Worm (Caenorhabditis elegans) whole organism, dauer: ENCODE data around the gene T24A6.16.
"Not testable (repeated sequence)": the region's sequence is repeated elsewhere in the genome, so short reads cannot be mapped to it uniquely, and the experiment has no call there.

ENCODE experiments used
- unc-62 ChIP-seq: sonication (generic microtip); optimal IDR thresholded peaks from 2 replicates; lab custom pipeline; 2017; ENCODE audit warnings: missing biosample characterization, missing genetic modification reagents, missing genetic modification characterization

T24A6.16 gene

DNA sequence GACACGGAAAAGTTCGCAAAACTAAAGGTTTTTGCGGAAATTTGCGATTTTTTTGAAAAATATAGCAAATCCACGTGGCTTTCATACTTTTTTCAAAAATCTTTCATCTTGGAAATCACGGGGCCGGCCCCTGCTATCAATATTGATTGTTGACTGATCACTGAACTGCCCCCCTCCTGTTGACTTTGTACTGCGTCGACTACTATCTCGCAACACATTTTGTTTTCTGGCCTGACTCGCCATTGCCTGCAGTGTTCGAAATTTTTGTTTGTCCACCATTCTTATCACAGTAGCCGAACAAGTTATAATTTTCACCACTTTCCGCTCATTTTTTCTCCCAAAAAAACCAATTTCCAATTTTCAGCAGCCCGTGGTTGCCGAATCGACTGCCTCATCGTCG, 18.3 kb upstream of the T24A6.16 start:
- TF ChIP-seq unc-62 (GFP tag; lab: Kevin White, UChicago): no peak

DNA sequence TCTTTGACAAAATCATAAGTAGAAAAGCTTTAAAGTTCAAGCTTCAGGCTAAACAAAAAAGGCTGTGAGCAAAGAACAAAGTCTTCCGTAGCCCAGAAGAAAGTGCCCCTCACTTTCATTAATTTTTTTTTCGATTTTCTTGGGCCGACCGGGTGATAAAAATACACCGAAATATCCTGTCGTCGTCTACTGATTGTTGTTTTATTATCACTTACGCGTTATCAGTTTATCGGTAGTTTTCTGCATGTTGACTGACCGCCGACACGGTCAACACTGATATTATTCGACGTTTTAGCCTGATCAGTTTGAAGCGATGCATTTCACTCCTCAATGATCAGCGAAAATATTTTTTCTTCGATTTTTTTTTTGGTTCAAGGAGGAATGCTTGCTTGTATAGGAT, 17.7 kb upstream of the T24A6.16 start:
- no peak for TF ChIP-seq unc-62 (GFP tag; lab: Kevin White, UChicago)

DNA sequence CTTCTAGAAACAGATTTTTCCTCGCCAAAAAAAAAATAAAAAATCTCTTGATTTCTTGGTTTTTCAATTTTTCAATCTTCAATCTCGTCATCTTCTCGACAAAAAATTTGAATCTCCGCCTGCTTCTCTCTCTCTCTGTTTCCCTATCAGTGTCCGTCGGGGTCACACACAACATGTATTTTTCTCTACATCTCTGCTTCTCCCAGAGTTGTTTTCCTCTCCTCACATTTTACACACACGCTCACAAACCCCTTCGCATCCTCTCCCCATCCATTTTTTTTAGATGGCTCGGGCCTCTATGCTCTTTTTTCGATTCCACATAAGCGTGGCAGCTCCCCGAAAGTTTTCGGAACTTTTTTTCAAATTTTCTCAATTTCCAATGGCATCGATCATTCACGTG, 17.1 kb upstream of the T24A6.16 start:
- TF ChIP-seq unc-62 (GFP tag; lab: Kevin White, UChicago): no peak

DNA sequence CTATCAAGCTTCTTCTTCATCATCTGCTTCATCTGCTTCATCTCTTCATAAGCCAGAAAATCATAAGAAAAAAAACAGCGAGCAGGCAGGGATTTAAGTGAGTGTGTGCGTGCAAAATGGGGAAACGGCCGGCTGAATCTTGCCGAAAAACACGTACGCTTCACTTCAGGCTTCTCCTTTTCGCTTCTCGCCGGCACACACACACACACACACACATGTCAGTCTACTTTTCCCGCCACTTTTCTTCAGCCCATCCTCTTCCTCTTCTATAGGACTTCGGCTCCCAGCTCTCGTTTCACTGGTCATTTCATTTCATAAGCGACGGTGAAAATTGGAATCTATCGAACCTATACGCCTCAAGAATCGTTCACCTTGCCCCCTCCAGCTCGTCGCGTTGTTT, 16.5 kb upstream of the T24A6.16 start:
- no peak for TF ChIP-seq unc-62 (GFP tag; lab: Kevin White, UChicago)

DNA sequence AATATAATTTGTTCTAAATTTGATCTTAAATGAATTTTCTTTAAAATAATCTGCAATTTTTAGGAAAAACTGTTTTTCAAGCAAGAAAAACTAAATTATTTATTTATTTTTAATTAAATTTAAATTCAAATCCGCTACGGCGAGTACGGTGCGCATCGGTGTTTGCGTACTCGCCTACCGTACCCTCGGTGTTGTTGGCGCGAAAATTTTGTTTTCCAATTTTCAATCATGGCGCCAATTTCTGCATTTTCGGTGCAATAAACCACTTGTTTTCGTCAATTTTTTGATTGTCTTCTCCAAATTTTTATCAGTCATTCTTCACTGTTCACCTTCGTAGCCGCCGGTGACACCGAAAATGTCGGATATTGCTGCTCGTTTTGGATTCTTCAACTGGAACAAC, 16.1 kb upstream of the T24A6.16 start, which contains the start of gene pygl-1:
Gene pygl-1, plus strand, starts transcription at position 211 of the 400 bp plus-strand sequence.
- TF ChIP-seq unc-62 (GFP tag; lab: Kevin White, UChicago): no peak

DNA sequence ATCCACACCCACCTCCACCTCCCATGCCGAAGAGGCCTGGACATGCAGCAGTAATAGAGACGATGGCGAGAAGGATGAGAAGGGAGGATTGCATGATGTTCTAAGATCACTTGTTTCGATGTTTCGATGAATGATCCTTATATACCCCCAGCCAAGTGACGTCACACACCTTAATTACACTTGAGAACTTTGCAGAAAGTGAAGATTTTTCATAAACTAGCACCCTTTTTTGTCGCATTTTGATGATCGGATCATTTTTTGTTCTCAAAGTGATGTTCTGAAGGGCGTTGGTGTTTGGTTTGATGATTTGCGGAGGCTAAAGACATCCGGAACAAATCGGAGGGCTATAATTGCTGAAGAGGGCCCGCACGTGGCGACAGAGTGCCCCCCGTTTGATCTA, 13.0 kb upstream of the T24A6.16 start, which contains the start of gene grl-27:
Gene grl-27, minus strand, starts transcription at position 101 of the 400 bp plus-strand sequence.
- TF ChIP-seq unc-62 (GFP tag; lab: Kevin White, UChicago): no peak

DNA sequence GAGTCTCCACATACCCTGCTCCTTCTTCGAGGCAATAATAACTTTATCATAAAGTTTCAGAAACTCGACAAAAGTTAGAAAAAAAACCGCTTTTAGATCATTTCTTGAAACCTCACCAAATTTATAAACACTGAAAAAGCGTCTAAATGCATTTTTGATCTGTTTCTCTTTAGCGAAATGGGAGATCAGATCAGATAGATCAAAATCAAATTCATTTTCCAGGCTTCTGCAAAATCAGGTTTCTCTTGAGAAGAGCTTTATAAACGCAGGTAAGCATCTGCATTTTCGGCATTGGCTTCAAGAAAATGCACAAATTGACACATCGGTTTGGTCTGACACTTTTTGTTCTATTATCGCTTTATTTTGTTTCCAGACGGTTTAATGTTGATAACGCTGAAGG, 9.7 kb upstream of the T24A6.16 start, which contains the start of gene F40C5.1:
Gene F40C5.1, plus strand, starts transcription at position 301 of the 400 bp plus-strand sequence.
- TF ChIP-seq unc-62 (GFP tag; lab: Kevin White, UChicago): not testable (repeated sequence)

DNA sequence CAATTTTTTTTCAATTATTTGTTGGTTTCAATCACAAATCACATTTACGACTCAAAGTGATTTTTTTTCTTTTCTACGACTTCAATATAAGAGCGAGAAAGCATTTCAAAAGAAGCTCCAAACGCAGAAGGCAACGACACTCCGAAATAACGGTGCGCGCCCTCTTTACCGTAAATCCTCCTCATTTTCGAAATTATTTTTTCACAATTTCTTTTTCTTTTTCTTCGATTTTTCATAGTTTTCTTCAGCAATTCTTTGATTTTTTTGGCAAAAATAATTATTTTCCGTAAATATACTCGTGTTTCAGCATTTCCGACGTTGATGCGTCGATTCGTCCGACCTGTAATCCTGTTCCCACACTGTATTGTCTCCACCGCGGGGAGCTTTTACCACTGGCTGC, 8.0 kb upstream of the T24A6.16 start, which contains the start of gene F40C5.2:
Gene F40C5.2, plus strand, starts transcription at position 301 of the 400 bp plus-strand sequence.
- not testable (repeated sequence) for TF ChIP-seq unc-62 (GFP tag; lab: Kevin White, UChicago)

DNA sequence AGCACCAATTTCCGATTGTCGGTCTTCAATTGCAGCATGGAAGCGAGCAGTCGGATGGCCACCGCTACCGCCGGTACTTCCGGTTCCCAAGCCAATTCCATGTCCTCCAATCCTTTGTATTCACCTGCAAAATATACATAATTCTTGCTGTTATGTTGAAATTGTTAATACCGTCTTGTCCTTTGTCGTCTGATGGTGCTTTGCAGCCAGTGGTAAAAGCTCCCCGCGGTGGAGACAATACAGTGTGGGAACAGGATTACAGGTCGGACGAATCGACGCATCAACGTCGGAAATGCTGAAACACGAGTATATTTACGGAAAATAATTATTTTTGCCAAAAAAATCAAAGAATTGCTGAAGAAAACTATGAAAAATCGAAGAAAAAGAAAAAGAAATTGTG, 1.6 kb upstream of the T24A6.16 start, which contains the start of gene T24A6.17:
Gene T24A6.17, minus strand, starts transcription at position 101 of the 400 bp plus-strand sequence.
- TF ChIP-seq unc-62 (GFP tag; lab: Kevin White, UChicago): not testable (repeated sequence)

DNA sequence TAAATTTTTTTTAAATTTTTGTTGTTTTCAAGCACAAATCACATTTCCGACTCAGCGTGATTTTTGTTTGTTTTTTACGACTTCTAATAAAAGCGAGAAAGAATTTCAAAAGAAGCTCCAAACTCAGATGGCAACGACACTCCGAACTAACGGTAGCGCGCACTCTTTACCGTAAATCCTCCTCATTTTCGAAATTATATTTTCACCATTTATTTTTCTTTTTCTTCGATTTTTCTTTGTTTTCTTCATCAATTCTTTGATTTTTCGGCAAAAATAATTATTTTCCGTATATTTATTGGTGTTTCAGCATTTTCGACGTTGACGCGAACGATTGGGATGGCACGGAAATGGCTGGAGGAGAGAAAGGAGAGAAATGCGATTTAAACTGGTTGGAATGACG, 4.0 kb downstream of the T24A6.16 start, which contains the start of gene T24A6.1:
Gene T24A6.1, plus strand, starts transcription at position 301 of the 400 bp plus-strand sequence.
- TF ChIP-seq unc-62 (GFP tag; lab: Kevin White, UChicago): not testable (repeated sequence)

DNA sequence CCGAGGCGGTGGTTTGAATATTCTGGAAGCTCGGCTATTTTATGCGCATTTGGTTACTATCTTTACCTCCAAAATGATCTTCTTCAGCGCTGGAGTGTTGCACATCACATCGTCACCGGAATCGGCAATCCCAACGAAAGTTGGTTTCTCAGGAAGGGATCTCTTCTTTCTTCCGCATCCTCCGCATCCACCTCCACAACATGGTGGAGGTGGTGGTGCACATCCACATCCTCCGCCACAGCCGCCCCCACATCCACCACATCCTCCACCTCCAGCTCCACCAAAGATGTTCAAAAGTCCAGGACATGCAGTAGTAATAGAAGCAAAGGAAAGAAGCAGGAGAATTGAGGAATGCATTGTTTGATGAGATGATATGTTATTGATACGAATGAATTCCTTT, 5.3 kb downstream of the T24A6.16 start, which contains the start of gene grl-31:
Gene grl-31, minus strand, starts transcription at position 357 of the 400 bp plus-strand sequence.
- no peak for TF ChIP-seq unc-62 (GFP tag; lab: Kevin White, UChicago)

DNA sequence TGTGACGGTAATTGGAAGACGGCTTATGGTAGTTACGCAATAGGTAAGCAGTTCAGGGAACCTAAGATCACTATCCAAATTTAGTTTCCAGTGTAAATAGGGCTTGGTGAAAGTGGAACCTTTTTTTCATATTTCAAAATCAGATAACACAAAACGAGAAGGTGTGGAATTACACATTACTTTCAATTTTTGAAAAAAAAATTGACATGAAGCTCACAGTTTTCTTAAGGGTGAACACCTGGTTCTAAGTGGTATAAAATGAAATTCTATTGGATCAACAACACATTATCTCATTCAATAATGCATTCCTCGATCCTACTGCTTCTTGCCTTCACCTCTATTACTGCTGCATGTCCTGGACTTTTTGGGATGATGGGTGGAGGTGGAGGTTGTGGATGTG, 6.7 kb downstream of the T24A6.16 start, which contains the start of gene grl-30:
Gene grl-30, plus strand, starts transcription at position 301 of the 400 bp plus-strand sequence.
- no peak for TF ChIP-seq unc-62 (GFP tag; lab: Kevin White, UChicago)

DNA sequence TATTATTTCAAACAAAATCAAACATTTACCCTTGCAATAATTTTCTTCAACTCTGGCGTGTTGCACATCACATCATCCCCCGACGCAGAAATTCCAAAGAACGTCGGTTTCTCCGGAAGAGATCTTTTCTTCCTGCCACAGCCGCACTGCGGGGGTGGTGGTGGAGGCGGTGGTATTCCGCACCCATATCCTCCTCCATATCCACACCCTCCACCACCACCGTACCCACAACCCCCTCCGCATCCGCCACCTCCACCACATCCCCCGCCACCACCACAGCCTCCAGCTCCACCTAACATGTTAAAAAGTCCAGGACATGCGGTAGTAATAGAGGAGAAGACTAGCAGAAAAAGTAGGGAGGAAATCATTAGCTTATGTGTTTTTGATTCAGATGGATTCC, 7.9 kb downstream of the T24A6.16 start, which contains the start of gene grl-29:
Gene grl-29, minus strand, starts transcription at position 368 of the 400 bp plus-strand sequence.
- TF ChIP-seq unc-62 (GFP tag; lab: Kevin White, UChicago): no peak

DNA sequence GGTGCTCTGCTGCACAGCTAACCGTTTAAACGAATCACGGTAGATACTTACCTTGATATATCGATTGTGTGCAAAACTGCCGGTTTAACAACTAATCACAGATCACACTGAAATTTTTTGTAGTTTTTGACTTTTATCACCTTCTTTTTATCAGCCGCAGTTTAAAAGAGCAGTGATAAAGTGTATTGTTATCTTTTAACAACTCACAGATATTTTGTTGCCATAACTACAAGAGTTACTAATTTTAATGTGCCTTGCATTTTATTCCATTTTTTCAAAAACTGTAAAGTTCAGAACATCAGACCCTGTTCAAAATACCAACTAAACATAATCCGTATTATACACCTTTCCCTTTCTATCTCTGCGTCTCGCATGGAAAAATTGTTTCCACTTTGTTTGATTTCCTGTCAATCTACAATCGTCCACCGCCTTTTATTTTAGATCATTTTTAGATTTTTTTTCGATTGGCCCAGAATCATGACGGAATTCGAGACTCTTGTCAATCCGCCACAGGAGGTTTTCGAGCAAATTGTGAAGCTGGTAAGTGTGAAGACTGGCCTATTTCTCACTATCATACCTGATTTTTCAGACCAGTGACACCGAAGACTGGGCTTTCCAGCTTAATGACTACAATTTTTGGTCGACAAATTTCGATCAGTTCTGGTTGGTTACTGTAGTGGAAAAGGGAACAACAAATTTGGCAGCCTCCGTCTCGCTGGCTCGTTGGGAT, 9.8 kb downstream of the T24A6.16 start, which contains the start of gene T24A6.20:
Gene T24A6.20, plus strand, starts transcription at position 395 of the 730 bp plus-strand sequence.
- no peak for TF ChIP-seq unc-62 (GFP tag; lab: Kevin White, UChicago)

DNA sequence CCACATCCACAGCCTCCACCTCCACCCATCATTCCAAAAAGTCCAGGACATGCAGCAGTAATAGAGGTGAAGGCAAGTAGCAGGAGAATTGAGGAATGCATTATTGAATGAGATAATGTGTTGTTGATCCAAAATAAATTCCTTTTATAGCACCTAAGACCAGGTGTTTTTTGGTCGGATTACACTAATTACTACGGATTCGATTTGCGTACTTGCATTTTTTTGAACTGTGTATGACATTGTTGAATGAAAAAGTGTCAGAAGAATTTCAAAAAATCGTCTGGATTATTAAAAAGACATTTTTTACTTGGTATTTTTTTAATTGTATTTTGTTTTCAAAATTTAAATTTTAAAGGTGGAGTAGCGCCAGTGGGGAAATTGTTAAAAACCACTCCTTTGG, 11.0 kb downstream of the T24A6.16 start, which contains the start of gene grl-28:
Gene grl-28, minus strand, starts transcription at position 101 of the 400 bp plus-strand sequence.
- TF ChIP-seq unc-62 (GFP tag; lab: Kevin White, UChicago): no peak

DNA sequence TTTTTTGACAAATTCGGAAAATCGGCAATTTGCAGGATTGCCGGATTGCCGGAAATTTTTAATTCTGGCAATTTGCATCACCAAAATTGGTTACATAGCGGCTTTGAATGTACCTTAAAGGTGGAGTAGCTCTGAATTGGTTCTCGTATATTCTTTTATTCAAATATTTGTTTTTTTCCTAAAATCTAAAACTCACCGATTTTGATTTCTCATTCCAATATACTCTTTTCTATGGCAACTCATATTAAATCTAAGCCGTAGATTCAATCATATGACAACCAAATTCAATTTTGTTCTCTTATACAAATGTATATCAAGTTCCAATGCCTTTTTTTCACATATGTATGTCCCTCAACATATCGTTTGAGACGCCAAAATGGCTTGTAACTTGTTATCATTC, 13.2 kb downstream of the T24A6.16 start, which contains the start of gene sri-21:
Gene sri-21, plus strand, starts transcription at position 301 of the 400 bp plus-strand sequence.
- TF ChIP-seq unc-62 (GFP tag; lab: Kevin White, UChicago): no peak
